Fruit fly (Drosophila melanogaster) whole organism, embryonic: ENCODE measurements around the gene Oseg1.
A peak's percentile ranks its signal among the peaks of the same experiment; 100 is the strongest.

Experiments used
- Adf1 ChIP-seq: fragments of 200-800 bp; sonication (Bioruptor generic); IDR thresholded peaks from 2 replicates; pipeline ENCODE4 v1.3.6; 2022; ENCODE audit warnings: missing biosample characterization, missing genetic modification characterization
- CG13123 ChIP-seq: fragments of 200-800 bp; sonication (Bioruptor generic); optimal IDR thresholded peaks from 2 replicates; lab custom pipeline; 2016; ENCODE audit warnings: missing biosample characterization, missing genetic modification characterization
- CG13624 ChIP-seq: fragments of 200-800 bp; sonication (Bioruptor generic); optimal IDR thresholded peaks from 2 replicates; lab custom pipeline; 2016; ENCODE audit warnings: missing biosample characterization, missing genetic modification characterization
- CG14710 ChIP-seq: fragments of 200-800 bp; sonication (Bioruptor generic); optimal IDR thresholded peaks from 3 replicates; lab custom pipeline; 2019; ENCODE audit warnings: missing biosample characterization, mild to moderate bottlenecking, missing genetic modification characterization, moderate library complexity
- CG17385 ChIP-seq: fragments of 200-800 bp; sonication (Bioruptor generic); optimal IDR thresholded peaks from 3 replicates; lab custom pipeline; 2018; ENCODE audit warnings: missing biosample characterization, mild to moderate bottlenecking, missing genetic modification characterization
- CG18011 ChIP-seq: fragments of 200-800 bp; sonication (Bioruptor generic); optimal IDR thresholded peaks from 2 replicates; lab custom pipeline; 2017; ENCODE audit warnings: missing biosample characterization, missing genetic modification characterization, mild to moderate bottlenecking, moderate library complexity, missing genotype
- CG18262 ChIP-seq: fragments of 200-800 bp; optimal IDR thresholded peaks from 3 replicates; lab custom pipeline; 2019; ENCODE audit warnings: missing biosample characterization, mild to moderate bottlenecking, missing genetic modification characterization, moderate library complexity
- CG2199 ChIP-seq: fragments of 200-800 bp; sonication (Bioruptor generic); IDR thresholded peaks from 3 replicates; pipeline ENCODE4 v1.3.6; 2022; ENCODE audit warnings: missing biosample characterization, missing genetic modification characterization
- CG32767 ChIP-seq: fragments of 200-800 bp; sonication (Bioruptor generic); IDR thresholded peaks from 2 replicates; pipeline ENCODE4 v1.3.6; 2022; ENCODE audit warnings: missing biosample characterization, missing genetic modification characterization
- CG33213 ChIP-seq: fragments of 200-800 bp; sonication (Bioruptor generic); optimal IDR thresholded peaks from 3 replicates; lab custom pipeline; 2016; ENCODE audit warnings: missing biosample characterization, missing genetic modification characterization
- CG34376 ChIP-seq: fragments of 200-800 bp; sonication (Bioruptor generic); optimal IDR thresholded peaks from 2 replicates; lab custom pipeline; 2018; ENCODE audit warnings: missing biosample characterization, mild to moderate bottlenecking, missing genetic modification characterization
- CG34422 ChIP-seq: fragments of 200-800 bp; sonication (Bioruptor generic); IDR thresholded peaks from 3 replicates; pipeline ENCODE4 v1.3.6; 2022; ENCODE audit warnings: missing biosample characterization, missing genetic modification characterization
- CG4360 ChIP-seq: fragments of 200-800 bp; sonication (Bioruptor generic); IDR thresholded peaks from 2 replicates; pipeline ENCODE4 v1.3.6; 2022; ENCODE audit warnings: missing biosample characterization, missing genetic modification characterization
- CG4404 ChIP-seq: fragments of 200-800 bp; sonication (Bioruptor generic); IDR thresholded peaks from 2 replicates; pipeline ENCODE4 v1.3.6; 2022; ENCODE audit warnings: missing biosample characterization, missing genetic modification characterization
- CG4617 ChIP-seq: fragments of 200-800 bp; sonication (Bioruptor generic); optimal IDR thresholded peaks from 3 replicates; lab custom pipeline; 2016; ENCODE audit warnings: missing biosample characterization, missing genetic modification characterization, borderline replicate concordance
- CG5245 ChIP-seq: fragments of 200-800 bp; sonication (Bioruptor generic); optimal IDR thresholded peaks from 3 replicates; lab custom pipeline; 2016; ENCODE audit warnings: missing biosample characterization, missing genetic modification characterization
- CG9727 ChIP-seq: fragments of 200-800 bp; sonication (Bioruptor generic); optimal IDR thresholded peaks from 3 replicates; lab custom pipeline; 2017; ENCODE audit warnings: missing biosample characterization, mild to moderate bottlenecking, missing genetic modification characterization
- CTCF ChIP-seq: fragments of 200-800 bp; sonication (Bioruptor generic); optimal IDR thresholded peaks from 2 replicates; lab custom pipeline; 2017; ENCODE audit warnings: missing biosample characterization, mild to moderate bottlenecking, missing genetic modification characterization, moderate library complexity
- Dbx ChIP-seq: fragments of 200-800 bp; sonication (Bioruptor generic); IDR thresholded peaks from 3 replicates; pipeline ENCODE4 v1.3.6; 2022; ENCODE audit warnings: missing biosample characterization, missing genetic modification characterization
- Hey ChIP-seq: fragments of 200-800 bp; sonication (Bioruptor generic); optimal IDR thresholded peaks from 3 replicates; lab custom pipeline; 2018; ENCODE audit warnings: missing biosample characterization, mild to moderate bottlenecking, missing genetic modification characterization
- Poxn ChIP-seq: fragments of 200-800 bp; sonication (Bioruptor generic); IDR thresholded peaks from 2 replicates; pipeline ENCODE4 v1.3.6; 2022; ENCODE audit warnings: missing biosample characterization, missing genetic modification characterization
- Trl ChIP-seq, 3 experiments: fragments of >200 bp in 2 of 3; fragments of 200-800 bp in 1 of 3; sonication (Bioruptor generic) in 1 of 3; optimal IDR thresholded peaks; 2 replicates in 1 of 3; 3 replicates in 2 of 3; lab custom pipeline; 2016 to 2017; ENCODE audit warnings: missing biosample characterization in 1 of 3, missing genetic modification characterization in 1 of 3
- YL-1 ChIP-seq: fragments of 200-800 bp; sonication (Bioruptor generic); optimal IDR thresholded peaks from 3 replicates; lab custom pipeline; 2017; ENCODE audit warnings: missing biosample characterization, mild to moderate bottlenecking, missing genetic modification characterization
- ase ChIP-seq: fragments of 200-800 bp; sonication (Bioruptor generic); IDR thresholded peaks from 3 replicates; pipeline ENCODE4 v1.3.6; 2022; ENCODE audit warnings: missing biosample characterization, missing genetic modification characterization
- cg ChIP-seq: fragments of 200-800 bp; sonication (Bioruptor generic); optimal IDR thresholded peaks from 3 replicates; lab custom pipeline; 2019; ENCODE audit warnings: missing biosample characterization, mild to moderate bottlenecking, missing genetic modification characterization, moderate library complexity
- chm ChIP-seq: fragments of 200-800 bp; sonication (Bioruptor generic); IDR thresholded peaks from 2 replicates; pipeline ENCODE4 v1.3.6; 2022; ENCODE audit warnings: missing biosample characterization, missing genetic modification characterization
- croc ChIP-seq: fragments of 200-800 bp; sonication (Bioruptor generic); conservative IDR thresholded peaks from 3 replicates; pipeline ENCODE4 v1.3.6; 2022; ENCODE audit warnings: missing biosample characterization, missing genetic modification characterization
- crol ChIP-seq: fragments of 200-800 bp; sonication (Bioruptor generic); IDR thresholded peaks from 2 replicates; pipeline ENCODE4 v1.3.6; 2022; ENCODE audit warnings: missing biosample characterization, missing genetic modification characterization
- crp ChIP-seq, 2 experiments: fragments of 200-800 bp; sonication (Bioruptor generic); optimal IDR thresholded peaks; 2 replicates in 1 of 2; 3 replicates in 1 of 2; lab custom pipeline; 2017; ENCODE audit warnings: missing biosample characterization in 2 of 2, missing genetic modification characterization in 2 of 2, mild to moderate bottlenecking in 1 of 2, moderate library complexity in 1 of 2
- ftz-f1 ChIP-seq: fragments of 200-800 bp; sonication (Bioruptor generic); optimal IDR thresholded peaks from 2 replicates; lab custom pipeline; 2016; ENCODE audit warnings: missing biosample characterization, missing genetic modification characterization
- gfzf ChIP-seq: fragments of 200-800 bp; sonication (Bioruptor generic); optimal IDR thresholded peaks from 2 replicates; lab custom pipeline; 2016; ENCODE audit warnings: missing biosample characterization, mild to moderate bottlenecking, missing genetic modification characterization, moderate library complexity
- grau ChIP-seq: fragments of 200-800 bp; optimal IDR thresholded peaks from 3 replicates; lab custom pipeline; 2019; ENCODE audit warnings: missing biosample characterization, mild to moderate bottlenecking, missing genetic modification characterization, moderate library complexity
- her ChIP-seq: fragments of 200-800 bp; sonication (Bioruptor generic); optimal IDR thresholded peaks from 2 replicates; lab custom pipeline; 2016; ENCODE audit warnings: missing biosample characterization, missing genetic modification characterization
- insv ChIP-seq, 2 experiments: fragments of 200-800 bp; sonication (Bioruptor generic); optimal IDR thresholded peaks; 3 replicates each; lab custom pipeline; 2016 to 2018; ENCODE audit warnings: missing biosample characterization in 2 of 2, missing genetic modification characterization in 2 of 2
- kni ChIP-seq: fragments of 200-800 bp; sonication (Bioruptor generic); optimal IDR thresholded peaks from 3 replicates; lab custom pipeline; 2017; ENCODE audit warnings: mild to moderate bottlenecking, missing biosample characterization, missing genetic modification reagents, missing genetic modification characterization
- knrl ChIP-seq: fragments of 200-800 bp; sonication (Bioruptor generic); IDR thresholded peaks from 3 replicates; pipeline ENCODE4 v1.3.6; 2022; ENCODE audit warnings: missing biosample characterization, missing genetic modification characterization; ENCODE audit not compliant: partially characterized antibody
- nerfin-1 ChIP-seq: fragments of 200-800 bp; sonication (Bioruptor generic); optimal IDR thresholded peaks from 3 replicates; lab custom pipeline; 2019; ENCODE audit warnings: missing biosample characterization, mild to moderate bottlenecking, missing genetic modification characterization, moderate library complexity
- prd ChIP-seq, 3 experiments: fragments of >200 bp in 2 of 3; fragments of 200-800 bp in 1 of 3; sonication (Bioruptor generic) in 1 of 3; optimal IDR thresholded peaks in 2 of 3; IDR thresholded peaks in 1 of 3; 2 replicates in 2 of 3; 3 replicates in 1 of 3; pipeline versions ENCODE4 v1.3.6 to Lab custom; 2017 to 2022; ENCODE audit warnings: missing biosample characterization in 1 of 3, missing genetic modification characterization in 1 of 3
- sd ChIP-seq: fragments of 200-800 bp; sonication (Bioruptor generic); optimal IDR thresholded peaks from 3 replicates; lab custom pipeline; 2018; ENCODE audit warnings: missing biosample characterization, mild to moderate bottlenecking, missing genetic modification characterization, moderate library complexity
- seq ChIP-seq: fragments of 200-800 bp; sonication (Bioruptor generic); IDR thresholded peaks from 2 replicates; pipeline ENCODE4 v1.3.6; 2022; ENCODE audit warnings: missing biosample characterization, missing genetic modification characterization
- shn ChIP-seq: fragments of 200-800 bp; sonication (Bioruptor generic); optimal IDR thresholded peaks from 3 replicates; lab custom pipeline; 2016; ENCODE audit warnings: missing biosample characterization, missing genetic modification characterization
- sisA ChIP-seq: fragments of 200-800 bp; sonication (Bioruptor generic); IDR thresholded peaks from 2 replicates; pipeline ENCODE4 v1.3.6; 2022; ENCODE audit warnings: missing biosample characterization, missing genetic modification characterization
- slbo ChIP-seq: fragments of 200-800 bp; sonication (Bioruptor generic); IDR thresholded peaks from 2 replicates; pipeline ENCODE4 v1.3.6; 2022; ENCODE audit warnings: missing biosample characterization, missing genetic modification characterization
- so ChIP-seq: fragments of 200-800 bp; sonication (Bioruptor generic); IDR thresholded peaks from 3 replicates; pipeline ENCODE4 v1.3.6; 2022; ENCODE audit warnings: missing biosample characterization, missing genetic modification characterization
- sr ChIP-seq: fragments of 200-800 bp; sonication (Bioruptor generic); IDR thresholded peaks from 3 replicates; pipeline ENCODE4 v1.3.6; 2022; ENCODE audit warnings: missing biosample characterization, missing genetic modification characterization
- stwl ChIP-seq: fragments of 200-800 bp; sonication (Bioruptor generic); optimal IDR thresholded peaks from 3 replicates; lab custom pipeline; 2018; ENCODE audit warnings: missing biosample characterization, mild to moderate bottlenecking, missing genetic modification characterization, moderate library complexity

The Oseg1 gene

DNA sequence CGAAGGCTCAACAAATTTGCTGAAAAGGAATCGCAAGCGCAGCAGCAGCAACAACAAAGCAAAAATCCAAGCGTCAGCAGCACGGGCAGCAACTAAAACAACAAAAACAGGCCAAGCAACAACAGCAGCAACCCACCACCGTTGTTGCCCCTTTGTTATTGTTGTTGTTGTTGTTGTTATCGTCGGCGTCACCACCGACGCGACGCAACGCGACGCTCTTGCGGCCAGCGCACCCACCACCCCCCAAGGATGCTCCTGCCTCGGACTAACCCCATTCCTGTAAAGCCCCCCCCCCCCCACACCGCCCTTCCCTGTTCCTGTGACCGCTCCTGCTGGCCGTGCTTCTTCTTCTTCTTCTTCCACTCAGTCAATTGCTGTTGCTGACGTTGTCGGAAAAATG, 38.1 kb upstream of the Oseg1 start (continued):
- TF ChIP-seq CG34422 (GFP tag; lab: Robert Waterston, UW) (0 out of 3 replicates have a peak, but pooled peaks have one; percentile 19), CG17385 (GFP tag; lab: Kevin White, UChicago) (peak; percentile 65), seq (peak; percentile 66), chm (GFP tag; lab: Robert Waterston, UW) (peak; percentile 29; the same call in 1 of the 2 replicates), sd (tag; lab: Kevin White, UChicago) (no peak), CG13123 (GFP tag; lab: Kevin White, UChicago) (no peak), CG2199 (GFP tag; lab: Robert Waterston, UW) (peak; percentile 31; the same call in 1 of the 3 replicates), Trl (optimal IDR thresholded peaks at IDR 0.05; lab: Kevin White, UChicago) (no peak), Trl (GFP tag; optimal IDR thresholded peaks at IDR 0.05; lab: Kevin White, UChicago) (no peak), crol (GFP tag; lab: Robert Waterston, UW) (peak; percentile 80), Poxn (GFP tag; lab: Robert Waterston, UW) (0 out of 2 replicates have a peak, but pooled peaks have one; percentile 11), Dbx (peak; percentile 32; the same call in 1 of the 3 replicates), CTCF (no peak), nerfin-1 (tag; lab: Kevin White, UChicago) (peak; percentile 44), Adf1 (GFP tag; lab: Robert Waterston, UW) (peak; percentile 49; the same call in 1 of the 2 replicates), stwl (tag; lab: Kevin White, UChicago) (no peak), Hey (tag; lab: Kevin White, UChicago) (peak; percentile 39), CG32767 (0 out of 2 replicates have a peak, but pooled peaks have one; percentile 14), knrl (GFP tag; lab: Robert Waterston, UW) (0 out of 3 replicates have a peak, but pooled peaks have one; percentile 17), shn (GFP tag; lab: Kevin White, UChicago) (no peak), kni (GFP tag; lab: Kevin White, UChicago) (peak; percentile 11)

dm6 chr3L:8449800-8450690, 37.4 kb upstream of the Oseg1 start, which contains the start of gene Gug:
Gene Gug, plus strand, starts transcription at chr3L:8449922.
- TF ChIP-seq insv (GFP tag; optimal IDR thresholded peaks at IDR 0.05; lab: Kevin White, UChicago), result no peak
- no peak for TF ChIP-seq CG5245
- 0 out of 3 replicates have a peak, but pooled peaks have one; percentile 4 for TF ChIP-seq sr (GFP tag; lab: Robert Waterston, UW)
- no peak for TF ChIP-seq prd (optimal IDR thresholded peaks at IDR 0.05; lab: Kevin White, UChicago)
- 0 out of 3 replicates have a peak, but pooled peaks have one; percentile 9 for TF ChIP-seq prd (GFP tag; IDR thresholded peaks at IDR 0.05; lab: Robert Waterston, UW)
- peak; percentile 24; the same call in 1 of the 2 replicates for TF ChIP-seq slbo
- TF ChIP-seq so (GFP tag; lab: Robert Waterston, UW), result no peak
- TF ChIP-seq CG18011 (GFP tag; lab: Kevin White, UChicago), result peak; percentile 97
- peak; percentile 85 for TF ChIP-seq CG4360 (GFP tag; lab: Robert Waterston, UW)
- TF ChIP-seq CG14710, result peak; percentile 55
- peak; percentile 57; the same call in 2 of the 3 replicates for TF ChIP-seq CG34422 (GFP tag; lab: Robert Waterston, UW)
- peak; percentile 6 for TF ChIP-seq CG34376
- TF ChIP-seq CG33213, result peak; percentile 32
- no peak for TF ChIP-seq ftz-f1 (GFP tag; lab: Kevin White, UChicago)
- TF ChIP-seq ase (GFP tag; lab: Robert Waterston, UW), result no peak
- peak; percentile 31 for TF ChIP-seq nerfin-1 (tag; lab: Kevin White, UChicago)
- TF ChIP-seq CG18262 (tag; lab: Kevin White, UChicago), result peak; percentile 20
- TF ChIP-seq CG4617 (GFP tag; lab: Kevin White, UChicago), result peak; percentile 51
- TF ChIP-seq her (GFP tag; lab: Kevin White, UChicago), result no peak
- no peak for TF ChIP-seq CG9727 (GFP tag; lab: Kevin White, UChicago)
- TF ChIP-seq croc (GFP tag; lab: Robert Waterston, UW), result no peak
- peak; percentile 96 for TF ChIP-seq CG17385 (GFP tag; lab: Kevin White, UChicago)
- TF ChIP-seq cg (GFP tag; lab: Kevin White, UChicago), result peak; percentile 99
- TF ChIP-seq crp (GFP tag; optimal IDR thresholded peaks at IDR 0.05; lab: Kevin White, UChicago), result peak in 1 of 2 experiments; percentile 6
- TF ChIP-seq gfzf (GFP tag; lab: Kevin White, UChicago), result peak; percentile 90
- TF ChIP-seq YL-1 (GFP tag; lab: Kevin White, UChicago), result peak; percentile 86
- peak; percentile 22; the same call in 1 of the 2 replicates for TF ChIP-seq sisA (GFP tag; lab: Robert Waterston, UW)
- TF ChIP-seq CG4404 (GFP tag; lab: Robert Waterston, UW), result no peak
- TF ChIP-seq Adf1 (GFP tag; lab: Robert Waterston, UW), result peak; percentile 62
- peak; percentile 4 for TF ChIP-seq grau (tag; lab: Kevin White, UChicago)
- peak; percentile 73 for TF ChIP-seq chm (GFP tag; lab: Robert Waterston, UW)
- peak; percentile 10 for TF ChIP-seq CG13624 (GFP tag; lab: Kevin White, UChicago)
